Fruit fly (Drosophila melanogaster) whole organism, pupa: ENCODE results near the gene CycC.

Experiments
- CG13204 ChIP-seq: fragments of 200-800 bp; sonication (Bioruptor generic); optimal IDR thresholded peaks from 2 replicates; lab custom pipeline; 2018; ENCODE audit warnings: missing biosample characterization, mild to moderate bottlenecking, missing genetic modification characterization, moderate library complexity
- CG15710 ChIP-seq: fragments of 200-800 bp; sonication (Bioruptor generic); optimal IDR thresholded peaks from 2 replicates; lab custom pipeline; 2018; ENCODE audit warnings: missing biosample characterization, mild to moderate bottlenecking, missing genetic modification characterization, moderate library complexity
- CG17806 ChIP-seq: fragments of 200-800 bp; sonication (Bioruptor generic); optimal IDR thresholded peaks from 2 replicates; lab custom pipeline; 2018; ENCODE audit warnings: missing biosample characterization, mild to moderate bottlenecking, missing genetic modification characterization, moderate library complexity
- CG34367 ChIP-seq: fragments of 200-800 bp; sonication (Bioruptor generic); optimal IDR thresholded peaks from 2 replicates; lab custom pipeline; 2018; ENCODE audit warnings: missing biosample characterization, mild to moderate bottlenecking, missing genetic modification characterization
- CG4496 ChIP-seq: fragments of 200-800 bp; sonication (Bioruptor generic); IDR thresholded peaks from 3 replicates; pipeline ENCODE4 v1.3.6; 2022; ENCODE audit warnings: missing biosample characterization, missing genetic modification characterization
- Pif1B ChIP-seq: fragments of 200-800 bp; sonication (Bioruptor generic); optimal IDR thresholded peaks from 3 replicates; lab custom pipeline; 2016; ENCODE audit warnings: missing biosample characterization, missing genetic modification characterization
- fd96Ca ChIP-seq: fragments of 200-800 bp; sonication (Bioruptor generic); IDR thresholded peaks from 3 replicates; pipeline ENCODE4 v1.3.6; 2022; ENCODE audit warnings: missing biosample characterization, missing genetic modification characterization

dm6 chr3R:14890064-14890709 is at the start of gene CycC, which contains the start of gene UQCR-C1:
- TF ChIP-seq fd96Ca (GFP tag; lab: Robert Waterston, UW) (no peak), Pif1B (GFP tag; lab: Kevin White, UChicago) (no peak), CG34367 (tag; lab: Kevin White, UChicago) (no peak), CG15710 (no peak), CG17806 (no peak), CG13204 (GFP tag; lab: Kevin White, UChicago) (no peak), CG4496 (GFP tag; lab: Robert Waterston, UW) (no peak)
